Fruit fly (Drosophila melanogaster): ENCODE data around the gene bc10.

bc10 gene

dm6 chr3L:5554377-5554776 is 10.7 kb upstream of the bc10 start (continued):
- peak; percentile 40 for TF ChIP-seq CG8924 (tag; optimal IDR thresholded peaks at IDR 0.05)
- TF ChIP-seq lbe (GFP tag; optimal IDR thresholded peaks at IDR 0.05), result peak; percentile 47
- 0 out of 3 replicates have a peak, but pooled peaks have one; percentile 31 for TF ChIP-seq CG17361 (GFP tag; IDR thresholded peaks at IDR 0.05)
- no peak for TF ChIP-seq CG11398 (GFP tag; optimal IDR thresholded peaks at IDR 0.05)
- TF ChIP-seq Atf6 (GFP tag; IDR thresholded peaks at IDR 0.05), result peak; percentile 56
- TF ChIP-seq CG2678 (tag; optimal IDR thresholded peaks at IDR 0.05), result peak; percentile 67
- TF ChIP-seq MBD-R2 (GFP tag; IDR thresholded peaks at IDR 0.05), result peak; percentile 50; the same call in 1 of the 2 replicates
- TF ChIP-seq Dad (GFP tag; optimal IDR thresholded peaks at IDR 0.05), result no peak
- peak in 1 of 2 experiments; percentile 61 for TF ChIP-seq dpn (GFP tag; optimal IDR thresholded peaks at IDR 0.05)
- peak; percentile 33 for TF ChIP-seq CG13894 (tag; optimal IDR thresholded peaks at IDR 0.05)
- TF ChIP-seq CG14050 (GFP tag; IDR thresholded peaks at IDR 0.05), result peak; percentile 31; the same call in 2 of the 3 replicates
- TF ChIP-seq CG11085 (GFP tag; IDR thresholded peaks at IDR 0.05), result 0 out of 2 replicates have a peak, but pooled peaks have one; percentile 32
- TF ChIP-seq Taf1 (GFP tag; IDR thresholded peaks at IDR 0.05), result peak; percentile 62
- TF ChIP-seq CG6689 (GFP tag; IDR thresholded peaks at IDR 0.05), result peak; percentile 62; the same call in 1 of the 2 replicates
- peak; percentile 67 for TF ChIP-seq Meics (GFP tag; optimal IDR thresholded peaks at IDR 0.05)
- TF ChIP-seq abd-A (tag; optimal IDR thresholded peaks at IDR 0.05), result no peak
- TF ChIP-seq CG10267 (tag; optimal IDR thresholded peaks at IDR 0.05), result peak; percentile 31
- no peak for TF ChIP-seq Gsc (GFP tag; IDR thresholded peaks at IDR 0.05)
- peak; percentile 7 for TF ChIP-seq CG10654 (GFP tag; optimal IDR thresholded peaks at IDR 0.05)
- TF ChIP-seq CG4730 (GFP tag; IDR thresholded peaks at IDR 0.05), result peak; percentile 35; the same call in 1 of the 2 replicates
- no peak for TF ChIP-seq CG17829 (tag; optimal IDR thresholded peaks at IDR 0.05)
- peak; percentile 67 for TF ChIP-seq lab (GFP tag; optimal IDR thresholded peaks at IDR 0.05)
- no peak for TF ChIP-seq CHES-1-like (GFP tag; optimal IDR thresholded peaks at IDR 0.05)
- 0 out of 3 replicates have a peak, but pooled peaks have one; percentile 62 for TF ChIP-seq zfh1 (GFP tag; IDR thresholded peaks at IDR 0.05)
- TF ChIP-seq CoRest (tag; optimal IDR thresholded peaks at IDR 0.05), result peak; percentile 67
- peak; percentile 72 for TF ChIP-seq CG34422 (GFP tag; IDR thresholded peaks at IDR 0.05)
- TF ChIP-seq Aef1 (GFP tag; IDR thresholded peaks at IDR 0.05), result peak; percentile 79
- peak; percentile 57 for TF ChIP-seq Blimp-1 (GFP tag; optimal IDR thresholded peaks at IDR 0.05)
- no peak for TF ChIP-seq CG1233 (GFP tag; optimal IDR thresholded peaks at IDR 0.05)
- TF ChIP-seq en (GFP tag; optimal IDR thresholded peaks at IDR 0.05), result no peak
- no peak for TF ChIP-seq ken (GFP tag; IDR thresholded peaks at IDR 0.05)
- peak; percentile 24 for TF ChIP-seq CG5245 (GFP tag; optimal IDR thresholded peaks at IDR 0.05)
- no peak for TF ChIP-seq zf30C (GFP tag; optimal IDR thresholded peaks at IDR 0.05)
- TF ChIP-seq CG12155 (GFP tag; optimal IDR thresholded peaks at IDR 0.05), result peak; percentile 47
- TF ChIP-seq dysf (GFP tag; IDR thresholded peaks at IDR 0.05), result peak; percentile 74
- TF ChIP-seq shn (GFP tag; optimal IDR thresholded peaks at IDR 0.05), result no peak
- no peak for TF ChIP-seq Dfd (GFP tag; optimal IDR thresholded peaks at IDR 0.05)
- peak; percentile 18 for TF ChIP-seq CG7556 (GFP tag; optimal IDR thresholded peaks at IDR 0.05)
- peak; percentile 69 for TF ChIP-seq CG14441 (GFP tag; IDR thresholded peaks at IDR 0.05)
- peak in 1 of 2 experiments; percentile 46 for TF ChIP-seq bsh (GFP tag; optimal IDR thresholded peaks at IDR 0.05)
- peak; percentile 37 for TF ChIP-seq CG3281 (GFP tag; optimal IDR thresholded peaks at IDR 0.05)
- TF ChIP-seq Rfx (GFP tag; IDR thresholded peaks at IDR 0.05), result peak; percentile 87
- peak; percentile 46 for TF ChIP-seq Chrac-16 (GFP tag; optimal IDR thresholded peaks at IDR 0.05)
- peak; percentile 54 for TF ChIP-seq CG10366 (GFP tag; IDR thresholded peaks at IDR 0.05)
- no peak for TF ChIP-seq Spps (tag; optimal IDR thresholded peaks at IDR 0.05)
- TF ChIP-seq CG8388 (GFP tag; optimal IDR thresholded peaks at IDR 0.05), result no peak
- no peak for TF ChIP-seq slp2 (GFP tag; optimal IDR thresholded peaks at IDR 0.05)
- TF ChIP-seq ranshi (GFP tag; IDR thresholded peaks at IDR 0.05), result peak; percentile 62; the same call in 1 of the 2 replicates
- no peak for TF ChIP-seq chm (GFP tag; IDR thresholded peaks at IDR 0.05)
- TF ChIP-seq H15 (GFP tag; IDR thresholded peaks at IDR 0.05), result peak; percentile 67; the same call in 1 of the 3 replicates
- no peak for TF ChIP-seq ap (GFP tag; IDR thresholded peaks at IDR 0.05)
- peak; percentile 68 for TF ChIP-seq CG31224 (GFP tag; IDR thresholded peaks at IDR 0.05)
